Worm (Caenorhabditis elegans) whole organism, L3 larva: ENCODE data around the gene abts-4.

Experiments used
- R02D3.7 ChIP-seq: fragments of 150-350 bp; optimal IDR thresholded peaks from 2 replicates; lab custom pipeline; 2014; ENCODE audit warnings: missing biosample characterization, missing genetic modification characterization
- ZK546.5 ChIP-seq: sonication (generic microtip); optimal IDR thresholded peaks from 2 replicates; lab custom pipeline; 2017; ENCODE audit warnings: missing biosample characterization, missing genetic modification characterization
- aly-2 ChIP-seq: fragments of 150-350 bp; optimal IDR thresholded peaks from 2 replicates; lab custom pipeline; 2014; ENCODE audit warnings: missing biosample characterization, missing genetic modification characterization
- ama-1 ChIP-seq: fragments of 150-350 bp; optimal IDR thresholded peaks from 2 replicates; lab custom pipeline; 2018
- ceh-16 ChIP-seq: sonication (generic microtip); optimal IDR thresholded peaks from 2 replicates; lab custom pipeline; 2017; ENCODE audit warnings: missing biosample characterization, missing genetic modification characterization
- ceh-28 ChIP-seq: fragments of 150-350 bp; optimal IDR thresholded peaks from 2 replicates; lab custom pipeline; 2014; ENCODE audit warnings: missing biosample characterization, missing genetic modification reagents, missing genetic modification characterization
- ceh-82 ChIP-seq: fragments of 150-350 bp; optimal IDR thresholded peaks from 2 replicates; lab custom pipeline; 2014; ENCODE audit warnings: missing biosample characterization, missing genetic modification characterization
- ceh-9 ChIP-seq: sonication (generic microtip); optimal IDR thresholded peaks from 2 replicates; lab custom pipeline; 2018; ENCODE audit warnings: missing biosample characterization, missing genetic modification characterization
- daf-12 ChIP-seq: fragments of 150-350 bp; optimal IDR thresholded peaks from 2 replicates; lab custom pipeline; 2014; ENCODE audit warnings: missing biosample characterization, missing genetic modification reagents, missing genetic modification characterization
- egl-27 ChIP-seq: sonication (generic microtip); optimal IDR thresholded peaks from 4 replicates; lab custom pipeline; 2017; ENCODE audit warnings: missing biosample characterization, missing genetic modification reagents, missing genetic modification characterization
- egl-5 ChIP-seq: fragments of 150-350 bp; optimal IDR thresholded peaks from 2 replicates; lab custom pipeline; 2017; ENCODE audit warnings: missing biosample characterization, missing genetic modification reagents, missing genetic modification characterization, inconsistent platforms
- elt-1 ChIP-seq: fragments of 150-350 bp; optimal IDR thresholded peaks from 2 replicates; lab custom pipeline; 2014; ENCODE audit warnings: missing biosample characterization, missing genetic modification characterization
- elt-2 ChIP-seq: sonication (generic microtip); optimal IDR thresholded peaks from 2 replicates; lab custom pipeline; 2016; ENCODE audit warnings: missing genetic modification reagents, mild to moderate bottlenecking, missing genetic modification characterization, missing compliant biosample characterization
- elt-3 ChIP-seq, 3 experiments: fragments of 150-350 bp in 1 of 3; sonication (generic microtip) in 2 of 3; optimal IDR thresholded peaks; 2 replicates in 2 of 3; 4 replicates in 1 of 3; lab custom pipeline; 2014 to 2017; ENCODE audit warnings: missing biosample characterization in 3 of 3, missing genetic modification characterization in 3 of 3
- eor-1 ChIP-seq, 2 experiments: fragments of 150-350 bp; optimal IDR thresholded peaks; 2 replicates each; lab custom pipeline; 2014 to 2018; ENCODE audit warnings: missing biosample characterization in 2 of 2, missing genetic modification characterization in 2 of 2
- fkh-10 ChIP-seq: sonication (generic microtip); optimal IDR thresholded peaks from 2 replicates; lab custom pipeline; 2017; ENCODE audit warnings: missing biosample characterization, missing genetic modification reagents, missing genetic modification characterization
- fkh-2 ChIP-seq: fragments of 150-350 bp; optimal IDR thresholded peaks from 2 replicates; lab custom pipeline; 2014; ENCODE audit warnings: missing biosample characterization, missing genetic modification reagents, missing genetic modification characterization
- fos-1 ChIP-seq: fragments of 150-350 bp; optimal IDR thresholded peaks from 2 replicates; lab custom pipeline; 2014; ENCODE audit warnings: missing biosample characterization, missing genetic modification characterization
- hmg-11 ChIP-seq: sonication (generic microtip); optimal IDR thresholded peaks from 2 replicates; lab custom pipeline; 2016; ENCODE audit warnings: missing genetic modification characterization, missing compliant biosample characterization
- jun-1 ChIP-seq: fragments of 150-350 bp; optimal IDR thresholded peaks from 2 replicates; lab custom pipeline; 2014; ENCODE audit warnings: missing biosample characterization, missing genetic modification reagents, missing genetic modification characterization
- lin-15B ChIP-seq: fragments of 150-350 bp; optimal IDR thresholded peaks from 2 replicates; lab custom pipeline; 2014; ENCODE audit warnings: missing biosample characterization, missing genetic modification characterization
- lin-39 ChIP-seq: fragments of 150-350 bp; optimal IDR thresholded peaks from 2 replicates; lab custom pipeline; 2018; ENCODE audit warnings: missing biosample characterization, missing genetic modification reagents, missing genetic modification characterization
- lsy-12 ChIP-seq: sonication (generic microtip); optimal IDR thresholded peaks from 2 replicates; lab custom pipeline; 2016; ENCODE audit warnings: mild to moderate bottlenecking, missing genetic modification characterization, missing compliant biosample characterization
- mdl-1 ChIP-seq: fragments of 150-350 bp; optimal IDR thresholded peaks from 2 replicates; lab custom pipeline; 2014; ENCODE audit warnings: missing biosample characterization, missing genetic modification characterization
- mml-1 ChIP-seq: fragments of 150-350 bp; sonication (generic microtip); optimal IDR thresholded peaks from 3 replicates; lab custom pipeline; 2014; ENCODE audit warnings: missing biosample characterization, missing genetic modification characterization
- nfya-1 ChIP-seq: sonication (generic microtip); optimal IDR thresholded peaks from 2 replicates; lab custom pipeline; 2017; ENCODE audit warnings: missing genetic modification characterization, mild to moderate bottlenecking, missing compliant biosample characterization, antibody characterized with exemption, moderate library complexity; ENCODE audit not compliant: insufficient read depth
- nhr-11 ChIP-seq: fragments of 150-350 bp; optimal IDR thresholded peaks from 2 replicates; lab custom pipeline; 2014; ENCODE audit warnings: missing biosample characterization, missing genetic modification characterization
- nhr-12 ChIP-seq: fragments of 150-350 bp; optimal IDR thresholded peaks from 2 replicates; lab custom pipeline; 2014; ENCODE audit warnings: missing biosample characterization, missing genetic modification characterization
- nhr-23 ChIP-seq: fragments of 150-350 bp; optimal IDR thresholded peaks from 2 replicates; lab custom pipeline; 2014; ENCODE audit warnings: missing biosample characterization, missing genetic modification reagents, missing genetic modification characterization
- nhr-237 ChIP-seq: fragments of 150-350 bp; optimal IDR thresholded peaks from 2 replicates; lab custom pipeline; 2014; ENCODE audit warnings: missing biosample characterization, missing genetic modification characterization
- nhr-25 ChIP-seq: sonication (generic microtip); optimal IDR thresholded peaks from 2 replicates; lab custom pipeline; 2017; ENCODE audit warnings: missing biosample characterization, missing genetic modification characterization
- nhr-28 ChIP-seq: fragments of 150-350 bp; optimal IDR thresholded peaks from 2 replicates; lab custom pipeline; 2014; ENCODE audit warnings: missing biosample characterization, missing genetic modification characterization
- nhr-43 ChIP-seq: sonication (generic microtip); optimal IDR thresholded peaks from 2 replicates; lab custom pipeline; 2016; ENCODE audit warnings: mild to moderate bottlenecking, missing genetic modification characterization, missing compliant biosample characterization; ENCODE audit not compliant: poor library complexity, severe bottlenecking
- nhr-67 ChIP-seq: fragments of 150-350 bp; optimal IDR thresholded peaks from 2 replicates; lab custom pipeline; 2014; ENCODE audit warnings: missing biosample characterization, missing genetic modification characterization
- nhr-76 ChIP-seq: fragments of 150-350 bp; sonication (generic microtip); optimal IDR thresholded peaks from 5 replicates; lab custom pipeline; 2014; ENCODE audit warnings: missing biosample characterization, missing genetic modification characterization
- nhr-77 ChIP-seq: fragments of 150-350 bp; optimal IDR thresholded peaks from 2 replicates; lab custom pipeline; 2014; ENCODE audit warnings: missing biosample characterization, missing genetic modification characterization
- pha-4 ChIP-seq: fragments of 150-350 bp; optimal IDR thresholded peaks from 2 replicates; lab custom pipeline; 2014; ENCODE audit warnings: missing biosample characterization, missing genetic modification reagents, missing genetic modification characterization
- pqm-1 ChIP-seq: fragments of 150-350 bp; optimal IDR thresholded peaks from 2 replicates; lab custom pipeline; 2017; ENCODE audit warnings: missing biosample characterization, missing genetic modification characterization, inconsistent platforms
- sea-2 ChIP-seq: fragments of 150-350 bp; sonication (generic microtip); optimal IDR thresholded peaks from 4 replicates; lab custom pipeline; 2014; ENCODE audit warnings: missing biosample characterization, missing genetic modification reagents, missing genetic modification characterization
- skn-1 ChIP-seq: fragments of 150-350 bp; optimal IDR thresholded peaks from 2 replicates; lab custom pipeline; 2014; ENCODE audit warnings: missing biosample characterization, missing genetic modification characterization
- snpc-4 ChIP-seq: fragments of 150-350 bp; optimal IDR thresholded peaks from 2 replicates; lab custom pipeline; 2014; ENCODE audit warnings: missing biosample characterization, missing genetic modification characterization
- tbx-2 ChIP-seq: sonication (generic microtip); optimal IDR thresholded peaks from 2 replicates; lab custom pipeline; 2016; ENCODE audit warnings: mild to moderate bottlenecking, missing genetic modification characterization, missing compliant biosample characterization
- unc-39 ChIP-seq: sonication (generic microtip); optimal IDR thresholded peaks from 4 replicates; lab custom pipeline; 2017; ENCODE audit warnings: missing biosample characterization, missing genetic modification characterization
- unc-62 ChIP-seq: fragments of 150-350 bp; sonication (generic microtip); optimal IDR thresholded peaks from 4 replicates; lab custom pipeline; 2014; ENCODE audit warnings: missing biosample characterization, missing genetic modification reagents, missing genetic modification characterization
- zag-1 ChIP-seq: fragments of 150-350 bp; optimal IDR thresholded peaks from 2 replicates; lab custom pipeline; 2014; ENCODE audit warnings: missing biosample characterization, missing genetic modification characterization
- ztf-11 ChIP-seq: fragments of 150-350 bp; optimal IDR thresholded peaks from 2 replicates; lab custom pipeline; 2014; ENCODE audit warnings: missing biosample characterization, missing genetic modification characterization
- ztf-4 ChIP-seq: fragments of 150-350 bp; optimal IDR thresholded peaks from 2 replicates; lab custom pipeline; 2014; ENCODE audit warnings: missing biosample characterization, missing genetic modification characterization

abts-4 gene

ce11 chrX:6743344-6743743 is 18.2 kb downstream of the abts-4 start:
- TF ChIP-seq ama-1 (lab: Kevin White, UChicago) (peak; percentile 91), ztf-11 (tag; lab: Kevin White, UChicago) (no peak), lin-39 (no peak), nhr-11 (tag; lab: Kevin White, UChicago) (no peak), egl-5 (no peak)

- TF ChIP-seq pqm-1 (tag; lab: Kevin White, UChicago) (peak; percentile 60), fkh-2 (tag; lab: Kevin White, UChicago) (no peak), nhr-25 (tag; lab: Kevin White, UChicago) (peak; percentile 78), fkh-10 (GFP tag; lab: Kevin White, UChicago) (no peak), nhr-43 (tag; lab: Kevin White, UChicago) (no peak), nhr-28 (no peak), nhr-23 (tag; lab: Kevin White, UChicago) (peak; percentile 69), nhr-12 (tag; lab: Kevin White, UChicago) (no peak), mml-1 (peak; percentile 86), snpc-4 (tag; lab: Kevin White, UChicago) (no peak), nhr-237 (tag; lab: Kevin White, UChicago) (no peak), egl-5 (no peak), ztf-4 (tag; lab: Kevin White, UChicago) (no peak), unc-62 (GFP tag; lab: Kevin White, UChicago) (no peak), ztf-11 (tag; lab: Kevin White, UChicago) (no peak), hmg-11 (tag; lab: Kevin White, UChicago) (no peak), ceh-28 (tag; lab: Kevin White, UChicago) (no peak), sea-2 (GFP tag; lab: Kevin White, UChicago) (no peak), lsy-12 (no peak), ama-1 (lab: Kevin White, UChicago) (peak; percentile 74), egl-27 (peak; percentile 74), R02D3.7 (tag; lab: Kevin White, UChicago) (no peak), lin-15B (no peak), elt-3 (tag; optimal IDR thresholded peaks at IDR 0.05; lab: Kevin White, UChicago) (peak in 1 of 3 experiments; percentile 33), eor-1 (tag; optimal IDR thresholded peaks at IDR 0.05; lab: Kevin White, UChicago) (no peak), tbx-2 (tag; lab: Kevin White, UChicago) (no peak), daf-12 (tag; lab: Kevin White, UChicago) (no peak), elt-2 (tag; lab: Kevin White, UChicago) (peak; percentile 61), ceh-16 (tag; lab: Kevin White, UChicago) (no peak), jun-1 (peak; percentile 84), unc-39 (tag; lab: Kevin White, UChicago) (no peak), nhr-11 (tag; lab: Kevin White, UChicago) (no peak), elt-1 (tag; lab: Kevin White, UChicago) (no peak), nhr-67 (tag; lab: Kevin White, UChicago) (no peak), ceh-82 (no peak), nfya-1 (tag; lab: Kevin White, UChicago) (peak; percentile 68), lin-39 (no peak), skn-1 (no peak), mdl-1 (tag; lab: Kevin White, UChicago) (peak; percentile 100), zag-1 (no peak), nhr-76 (tag; lab: Kevin White, UChicago) (no peak), ceh-9 (tag; lab: Kevin White, UChicago) (no peak), aly-2 (no peak), fos-1 (tag; lab: Kevin White, UChicago) (no peak), nhr-77 (tag; lab: Kevin White, UChicago) (no peak), ZK546.5 (tag; lab: Kevin White, UChicago) (no peak), pha-4 (peak; percentile 75)
Measured at ce11 chrX:6742891-6743290, 18.6 kb downstream of the abts-4 start.
